Fruit fly (Drosophila melanogaster): ENCODE results near the gene bchs.

Gene bchs

dm6 chr2L:5944305-5945282, 37.6 kb downstream of the bchs start (continued):
- TF ChIP-seq MTF-1 (GFP tag; optimal IDR thresholded peaks at IDR 0.05; ENCODE audit: borderline replicate concordance) (no peak), CG3838 (GFP tag; optimal IDR thresholded peaks at IDR 0.05) (no peak), CG11560 (tag; IDR thresholded peaks at IDR 0.05) (no peak), Ssrp (tag; optimal IDR thresholded peaks at IDR 0.05) (no peak), Fer2 (tag; optimal IDR thresholded peaks at IDR 0.05) (no peak), CG6683 (GFP tag; optimal IDR thresholded peaks at IDR 0.05) (no peak), Rx (GFP tag; IDR thresholded peaks at IDR 0.05) (no peak), oc (tag; optimal IDR thresholded peaks at IDR 0.05) (no peak), vvl (GFP tag; IDR thresholded peaks at IDR 0.05) (no peak; the same call in 1 of the 2 replicates), CG7963 (GFP tag; IDR thresholded peaks at IDR 0.05; ENCODE audit: partially characterized antibody) (no peak), Atf3 (GFP tag; optimal IDR thresholded peaks at IDR 0.05) (no peak), CG6689 (GFP tag; IDR thresholded peaks at IDR 0.05) (no peak), bigmax (GFP tag; optimal IDR thresholded peaks at IDR 0.05) (no peak), CG5245 (GFP tag; optimal IDR thresholded peaks at IDR 0.05) (no peak), Antp (GFP tag; optimal IDR thresholded peaks at IDR 0.05) (no peak), salm (tag; optimal IDR thresholded peaks at IDR 0.05) (peak; percentile 25), kni (GFP tag; optimal IDR thresholded peaks at IDR 0.05) (no peak), CG3065 (GFP tag; optimal IDR thresholded peaks at IDR 0.05) (no peak), grn (GFP tag; optimal IDR thresholded peaks at IDR 0.05) (peak; percentile 97), luna (GFP tag; optimal IDR thresholded peaks at IDR 0.05) (no peak), ewg (GFP tag; optimal IDR thresholded peaks at IDR 0.05) (no peak), ind (GFP tag; optimal IDR thresholded peaks at IDR 0.05) (no peak), CG10267 (tag; optimal IDR thresholded peaks at IDR 0.05) (no peak), dpn (GFP tag; optimal IDR thresholded peaks at IDR 0.05) (no peak), CG10366 (GFP tag; IDR thresholded peaks at IDR 0.05) (no peak), NfI (GFP tag; optimal IDR thresholded peaks at IDR 0.05) (no peak), CG1603 (tag; optimal IDR thresholded peaks at IDR 0.05) (no peak), tx (GFP tag; optimal IDR thresholded peaks at IDR 0.05) (no peak), Med (GFP tag) (peak; percentile 82), CG2116 (GFP tag; optimal IDR thresholded peaks at IDR 0.05) (no peak), CG9932 (GFP tag; IDR thresholded peaks at IDR 0.05) (no peak), CG14860 (GFP tag; IDR thresholded peaks at IDR 0.05; ENCODE audit: partially characterized antibody) (no peak), CG13296 (GFP tag; optimal IDR thresholded peaks at IDR 0.05) (no peak), Sox102F (GFP tag; optimal IDR thresholded peaks at IDR 0.05) (no peak), row (GFP tag; IDR thresholded peaks at IDR 0.05) (no peak), caup (GFP tag; optimal IDR thresholded peaks at IDR 0.05; ENCODE audit: severe bottlenecking) (peak; percentile 39), Hr39 (optimal IDR thresholded peaks at IDR 0.05) (no peak), Lhr (GFP tag; optimal IDR thresholded peaks at IDR 0.05) (no peak), CG15514 (GFP tag; optimal IDR thresholded peaks at IDR 0.05) (no peak), CG1792 (GFP tag; optimal IDR thresholded peaks at IDR 0.05) (peak; percentile 9), CG10462 (GFP tag; optimal IDR thresholded peaks at IDR 0.05) (no peak), HmgZ (tag; optimal IDR thresholded peaks at IDR 0.05) (peak; percentile 53), mam (GFP tag; optimal IDR thresholded peaks at IDR 0.05) (no peak), ab (GFP tag; optimal IDR thresholded peaks at IDR 0.05) (no peak), sug (tag; optimal IDR thresholded peaks at IDR 0.05) (peak; percentile 97), Asciz (GFP tag; optimal IDR thresholded peaks at IDR 0.05) (no peak), disco-r (GFP tag; optimal IDR thresholded peaks at IDR 0.05) (no peak), pros (GFP tag; optimal IDR thresholded peaks at IDR 0.05) (no peak), usp (GFP tag; optimal IDR thresholded peaks at IDR 0.05) (no peak)
